Fruit fly (Drosophila melanogaster) whole organism, pupa: ENCODE results near the gene EMC2A.

ENCODE experiments used
- CG10348 ChIP-seq: fragments of 200-800 bp; sonication (Bioruptor generic); IDR thresholded peaks from 2 replicates; pipeline ENCODE4 v1.3.6; 2022; ENCODE audit warnings: missing biosample characterization, missing genetic modification characterization
- CG12605 ChIP-seq: fragments of 200-800 bp; sonication (Bioruptor generic); IDR thresholded peaks from 2 replicates; pipeline ENCODE4 v1.3.6; 2022; ENCODE audit warnings: missing biosample characterization, missing genetic modification characterization
- CG13204 ChIP-seq: fragments of 200-800 bp; sonication (Bioruptor generic); optimal IDR thresholded peaks from 2 replicates; lab custom pipeline; 2018; ENCODE audit warnings: missing biosample characterization, mild to moderate bottlenecking, missing genetic modification characterization, moderate library complexity
- CG14655 ChIP-seq: fragments of 200-800 bp; sonication (Bioruptor generic); optimal IDR thresholded peaks from 3 replicates; lab custom pipeline; 2017; ENCODE audit warnings: mild to moderate bottlenecking, missing biosample characterization, missing genetic modification reagents, missing genetic modification characterization
- CG15710 ChIP-seq: fragments of 200-800 bp; sonication (Bioruptor generic); optimal IDR thresholded peaks from 2 replicates; lab custom pipeline; 2018; ENCODE audit warnings: missing biosample characterization, mild to moderate bottlenecking, missing genetic modification characterization, moderate library complexity
- CG17806 ChIP-seq: fragments of 200-800 bp; sonication (Bioruptor generic); optimal IDR thresholded peaks from 2 replicates; lab custom pipeline; 2018; ENCODE audit warnings: missing biosample characterization, mild to moderate bottlenecking, missing genetic modification characterization, moderate library complexity
- CG32121 ChIP-seq: fragments of 200-800 bp; sonication (Bioruptor generic); IDR thresholded peaks from 2 replicates; pipeline ENCODE4 v1.3.6; 2022; ENCODE audit warnings: missing biosample characterization, missing genetic modification characterization
- CG34367 ChIP-seq: fragments of 200-800 bp; sonication (Bioruptor generic); optimal IDR thresholded peaks from 2 replicates; lab custom pipeline; 2018; ENCODE audit warnings: missing biosample characterization, mild to moderate bottlenecking, missing genetic modification characterization
- CG4496 ChIP-seq: fragments of 200-800 bp; sonication (Bioruptor generic); IDR thresholded peaks from 3 replicates; pipeline ENCODE4 v1.3.6; 2022; ENCODE audit warnings: missing biosample characterization, missing genetic modification characterization
- CG8159 ChIP-seq: fragments of 200-800 bp; sonication (Bioruptor generic); optimal IDR thresholded peaks from 3 replicates; lab custom pipeline; 2018; ENCODE audit warnings: missing biosample characterization, mild to moderate bottlenecking, missing genetic modification characterization, moderate library complexity
- CG8301 ChIP-seq: fragments of 200-800 bp; sonication (Bioruptor generic); optimal IDR thresholded peaks from 2 replicates; lab custom pipeline; 2018; ENCODE audit warnings: missing biosample characterization, mild to moderate bottlenecking, missing genetic modification characterization
- CG9948 ChIP-seq: fragments of 200-800 bp; sonication (Bioruptor generic); optimal IDR thresholded peaks from 2 replicates; lab custom pipeline; 2018; ENCODE audit warnings: missing biosample characterization, mild to moderate bottlenecking, missing genetic modification characterization, moderate library complexity
- D1 ChIP-seq: fragments of 200-800 bp; sonication (Bioruptor generic); optimal IDR thresholded peaks from 2 replicates; lab custom pipeline; 2018; ENCODE audit warnings: missing biosample characterization, mild to moderate bottlenecking, missing genetic modification characterization, moderate library complexity
- EcR ChIP-seq: fragments of 200-800 bp; sonication (Bioruptor generic); optimal IDR thresholded peaks from 3 replicates; lab custom pipeline; 2019; ENCODE audit warnings: missing biosample characterization, missing genetic modification characterization, mild to moderate bottlenecking, moderate library complexity, missing genetic modification reagents
- Ets98B ChIP-seq: fragments of 200-800 bp; sonication (Bioruptor generic); IDR thresholded peaks from 2 replicates; pipeline ENCODE4 v1.3.6; 2022; ENCODE audit warnings: missing biosample characterization, missing genetic modification characterization
- Pif1A ChIP-seq: fragments of 200-800 bp; sonication (Bioruptor generic); optimal IDR thresholded peaks from 3 replicates; lab custom pipeline; 2016; ENCODE audit warnings: missing biosample characterization, missing genetic modification characterization
- Pif1B ChIP-seq: fragments of 200-800 bp; sonication (Bioruptor generic); optimal IDR thresholded peaks from 3 replicates; lab custom pipeline; 2016; ENCODE audit warnings: missing biosample characterization, missing genetic modification characterization
- Snoo ChIP-seq: fragments of 200-800 bp; sonication (Bioruptor generic); optimal IDR thresholded peaks from 3 replicates; lab custom pipeline; 2017; ENCODE audit warnings: missing biosample characterization, mild to moderate bottlenecking, missing genetic modification characterization, inconsistent platforms
- fd96Ca ChIP-seq: fragments of 200-800 bp; sonication (Bioruptor generic); IDR thresholded peaks from 3 replicates; pipeline ENCODE4 v1.3.6; 2022; ENCODE audit warnings: missing biosample characterization, missing genetic modification characterization
- gl ChIP-seq: fragments of 200-800 bp; sonication (Bioruptor generic); optimal IDR thresholded peaks from 2 replicates; lab custom pipeline; 2018; ENCODE audit warnings: missing biosample characterization, mild to moderate bottlenecking, missing genetic modification characterization
- rn ChIP-seq: fragments of 200-800 bp; sonication (Bioruptor generic); IDR thresholded peaks from 2 replicates; pipeline ENCODE4 v1.3.6; 2022; ENCODE audit warnings: missing biosample characterization, missing genetic modification characterization

The EMC2A gene

dm6 chr3R:16996059-16996959, at the start of gene EMC2A, which contains the start of gene CG3534:
Gene EMC2A, minus strand, starts transcription at chr3R:16996071.
Gene CG3534, plus strand, starts transcription at chr3R:16996446.
- TF ChIP-seq Snoo (tag; lab: Kevin White, UChicago): peak; percentile 26
- no peak for TF ChIP-seq gl
- TF ChIP-seq CG9948: peak; percentile 3
- no peak for TF ChIP-seq CG13204 (GFP tag; lab: Kevin White, UChicago)
- peak; percentile 26 for TF ChIP-seq CG8159 (tag; lab: Kevin White, UChicago)
- TF ChIP-seq CG4496 (GFP tag; lab: Robert Waterston, UW): 0 out of 3 replicates have a peak, but pooled peaks have one; percentile 9
- no peak for TF ChIP-seq Pif1B (GFP tag; lab: Kevin White, UChicago)
- no peak for TF ChIP-seq CG17806 (tag; lab: Kevin White, UChicago)
- TF ChIP-seq CG14655 (GFP tag; lab: Kevin White, UChicago): no peak
- TF ChIP-seq, all 21 proteins: peak for 4

- TF ChIP-seq D1 (no peak), CG8159 (tag; lab: Kevin White, UChicago) (no peak), EcR (no peak), gl (no peak), CG32121 (GFP tag; lab: Robert Waterston, UW) (no peak), CG15710 (tag; lab: Kevin White, UChicago) (no peak), CG10348 (GFP tag; lab: Robert Waterston, UW) (no peak), fd96Ca (no peak)
Measured at dm6 chr3R:17043570-17043923, 47.7 kb upstream of the EMC2A start.

dm6 chr3R:17042838-17043569, 47.1 kb upstream of the EMC2A start, which contains the start of the genes bdwf and Patr-1:
Gene bdwf, minus strand, starts transcription at chr3R:17043136.
Gene Patr-1, plus strand, starts transcription at chr3R:17043564.
- TF ChIP-seq D1 (no peak), EcR (no peak), Ets98B (GFP tag; lab: Robert Waterston, UW) (no peak), CG32121 (GFP tag; lab: Robert Waterston, UW) (no peak), Pif1B (GFP tag; lab: Kevin White, UChicago) (no peak), Pif1A (GFP tag; lab: Kevin White, UChicago) (no peak), CG4496 (GFP tag; lab: Robert Waterston, UW) (no peak), Snoo (tag; lab: Kevin White, UChicago) (no peak), CG13204 (GFP tag; lab: Kevin White, UChicago) (no peak)

- TF ChIP-seq Pif1B (GFP tag; lab: Kevin White, UChicago) (no peak), gl (no peak), CG32121 (GFP tag; lab: Robert Waterston, UW) (no peak), fd96Ca (no peak), Ets98B (GFP tag; lab: Robert Waterston, UW) (no peak), CG34367 (tag; lab: Kevin White, UChicago) (no peak), CG8159 (tag; lab: Kevin White, UChicago) (no peak), CG17806 (tag; lab: Kevin White, UChicago) (no peak), Snoo (tag; lab: Kevin White, UChicago) (no peak), D1 (no peak), CG15710 (tag; lab: Kevin White, UChicago) (no peak), CG8301 (tag; lab: Kevin White, UChicago) (no peak), Pif1A (GFP tag; lab: Kevin White, UChicago) (no peak), CG13204 (GFP tag; lab: Kevin White, UChicago) (no peak)
Measured at dm6 chr3R:17039993-17040807, 44.3 kb upstream of the EMC2A start, which contains the start of the genes CG18213 and Trm7-32. Gene CG18213, minus strand, starts transcription at chr3R:17040203. Gene Trm7-32, plus strand, starts transcription at chr3R:17040682.

dm6 chr3R:17035945-17036344, 40.1 kb upstream of the EMC2A start, which contains the start of gene CG4009:
Gene CG4009, minus strand, starts transcription at chr3R:17036045.
- TF ChIP-seq CG13204 (GFP tag; lab: Kevin White, UChicago): no peak
- TF ChIP-seq CG34367 (tag; lab: Kevin White, UChicago): no peak
- TF ChIP-seq CG4496 (GFP tag; lab: Robert Waterston, UW): no peak
- TF ChIP-seq CG32121 (GFP tag; lab: Robert Waterston, UW): no peak
- TF ChIP-seq gl: no peak
- no peak for TF ChIP-seq Ets98B (GFP tag; lab: Robert Waterston, UW)
- no peak for TF ChIP-seq D1
- TF ChIP-seq CG10348 (GFP tag; lab: Robert Waterston, UW): no peak
- TF ChIP-seq CG12605 (GFP tag; lab: Robert Waterston, UW): no peak
- no peak for TF ChIP-seq rn (GFP tag; lab: Robert Waterston, UW)
- no peak for TF ChIP-seq CG14655 (GFP tag; lab: Kevin White, UChicago)
- TF ChIP-seq Pif1A (GFP tag; lab: Kevin White, UChicago): no peak
- no peak for TF ChIP-seq EcR
- TF ChIP-seq CG8159 (tag; lab: Kevin White, UChicago): no peak
- TF ChIP-seq fd96Ca: no peak
- TF ChIP-seq CG8301 (tag; lab: Kevin White, UChicago): no peak
- TF ChIP-seq Snoo (tag; lab: Kevin White, UChicago): no peak
